Worm (Caenorhabditis elegans) whole organism, L1 larva: Measurements from ENCODE around the gene Y41D4B.4.

ENCODE experiments used
- C04F5.9 ChIP-seq: sonication (generic microtip); optimal IDR thresholded peaks from 2 replicates; lab custom pipeline; 2016; ENCODE audit warnings: missing genetic modification characterization, missing compliant biosample characterization
- C16A3.4 ChIP-seq: fragments of 150-350 bp; optimal IDR thresholded peaks from 2 replicates; lab custom pipeline; 2014; ENCODE audit warnings: missing biosample characterization, missing genetic modification characterization
- C34B4.2 ChIP-seq: sonication (generic microtip); optimal IDR thresholded peaks from 2 replicates; lab custom pipeline; 2017; ENCODE audit warnings: mild to moderate bottlenecking, missing genetic modification characterization, missing compliant biosample characterization
- F16B12.6 ChIP-seq: fragments of 150-350 bp; optimal IDR thresholded peaks from 2 replicates; lab custom pipeline; 2014; ENCODE audit warnings: missing biosample characterization, missing genetic modification characterization
- aly-2 ChIP-seq: fragments of 150-350 bp; optimal IDR thresholded peaks from 2 replicates; lab custom pipeline; 2014; ENCODE audit warnings: missing biosample characterization, missing genetic modification characterization
- blmp-1 ChIP-seq: fragments of 150-350 bp; optimal IDR thresholded peaks from 2 replicates; lab custom pipeline; 2014; ENCODE audit warnings: missing biosample characterization, missing genetic modification characterization
- ces-1 ChIP-seq: fragments of 150-350 bp; optimal IDR thresholded peaks from 2 replicates; lab custom pipeline; 2014; ENCODE audit warnings: missing biosample characterization, missing genetic modification reagents, missing genetic modification characterization
- dpl-1 ChIP-seq, 3 experiments: fragments of 150-350 bp in 2 of 3; sonication (generic microtip) in 1 of 3; optimal IDR thresholded peaks; 2 replicates each; lab custom pipeline; 2014 to 2017; ENCODE audit warnings: missing biosample characterization in 3 of 3, missing genetic modification characterization in 3 of 3, missing genetic modification reagents in 3 of 3
- egl-27 ChIP-seq, 2 experiments: fragments of 150-350 bp in 1 of 2; sonication (generic microtip); optimal IDR thresholded peaks; 3 replicates each; lab custom pipeline; 2017 to 2018; ENCODE audit warnings: missing biosample characterization in 2 of 2, missing genetic modification characterization in 2 of 2, missing genetic modification reagents in 2 of 2
- fkh-10 ChIP-seq: sonication (generic microtip); optimal IDR thresholded peaks from 2 replicates; lab custom pipeline; 2017; ENCODE audit warnings: missing biosample characterization, missing genetic modification reagents, missing genetic modification characterization
- fkh-4 ChIP-seq: sonication (generic microtip); optimal IDR thresholded peaks from 2 replicates; lab custom pipeline; 2016; ENCODE audit warnings: missing compliant biosample characterization, missing genetic modification characterization, borderline replicate concordance
- fos-1 ChIP-seq: fragments of 150-350 bp; optimal IDR thresholded peaks from 2 replicates; lab custom pipeline; 2014; ENCODE audit warnings: missing biosample characterization, missing genetic modification characterization
- hlh-4 ChIP-seq: sonication (generic microtip); optimal IDR thresholded peaks from 2 replicates; lab custom pipeline; 2016; ENCODE audit warnings: mild to moderate bottlenecking, missing genetic modification characterization, missing compliant biosample characterization
- irx-1 ChIP-seq: sonication (generic microtip); optimal IDR thresholded peaks from 2 replicates; lab custom pipeline; 2016; ENCODE audit warnings: missing genetic modification characterization, missing compliant biosample characterization
- isw-1 ChIP-seq: fragments of 200-800 bp; sonication (Bioruptor generic); IDR thresholded peaks from 2 replicates; pipeline ENCODE4 v1.3.6; 2022; ENCODE audit warnings: missing genetic modification characterization, missing compliant biosample characterization
- lin-14 ChIP-seq: fragments of 200-800 bp; sonication (Bioruptor generic); optimal IDR thresholded peaks from 2 replicates; lab custom pipeline; 2018; ENCODE audit warnings: mild to moderate bottlenecking, missing genetic modification characterization, moderate library complexity, missing compliant biosample characterization
- lsy-2 ChIP-seq, 2 experiments: fragments of 150-350 bp; optimal IDR thresholded peaks; 2 replicates each; lab custom pipeline; 2014; ENCODE audit warnings: missing biosample characterization in 2 of 2, missing genetic modification characterization in 2 of 2
- mab-9 ChIP-seq: fragments of 200-800 bp; sonication (Bioruptor generic); IDR thresholded peaks from 2 replicates; pipeline ENCODE4 v1.3.6; 2022; ENCODE audit warnings: missing genetic modification reagents, missing genetic modification characterization, missing compliant biosample characterization
- mdl-1 ChIP-seq, 2 experiments: fragments of 150-350 bp; optimal IDR thresholded peaks; 2 replicates each; lab custom pipeline; 2014 to 2017; ENCODE audit warnings: missing biosample characterization in 2 of 2, missing genetic modification characterization in 2 of 2, inconsistent platforms in 1 of 2
- mef-2 ChIP-seq: fragments of 150-350 bp; optimal IDR thresholded peaks from 2 replicates; lab custom pipeline; 2014; ENCODE audit warnings: missing biosample characterization, missing genetic modification characterization
- mep-1 ChIP-seq: fragments of 150-350 bp; optimal IDR thresholded peaks from 2 replicates; lab custom pipeline; 2014; ENCODE audit warnings: missing biosample characterization, missing genetic modification characterization
- nhr-11 ChIP-seq: fragments of 150-350 bp; optimal IDR thresholded peaks from 2 replicates; lab custom pipeline; 2014; ENCODE audit warnings: missing biosample characterization, missing genetic modification characterization
- nhr-12 ChIP-seq: sonication (generic microtip); optimal IDR thresholded peaks from 2 replicates; lab custom pipeline; 2017; ENCODE audit warnings: missing biosample characterization, missing genetic modification characterization
- nhr-20 ChIP-seq: sonication (generic microtip); optimal IDR thresholded peaks from 2 replicates; lab custom pipeline; 2016; ENCODE audit warnings: mild to moderate bottlenecking, missing genetic modification characterization, missing compliant biosample characterization
- nhr-28 ChIP-seq: fragments of 150-350 bp; optimal IDR thresholded peaks from 2 replicates; lab custom pipeline; 2014; ENCODE audit warnings: missing biosample characterization, missing genetic modification characterization
- nhr-47 ChIP-seq: sonication (generic microtip); optimal IDR thresholded peaks from 2 replicates; lab custom pipeline; 2016; ENCODE audit warnings: mild to moderate bottlenecking, missing genetic modification characterization, moderate library complexity, missing compliant biosample characterization
- nhr-76 ChIP-seq: sonication (generic microtip); optimal IDR thresholded peaks from 2 replicates; lab custom pipeline; 2017; ENCODE audit warnings: missing biosample characterization, missing genetic modification characterization
- nhr-84 ChIP-seq: sonication (generic microtip); optimal IDR thresholded peaks from 2 replicates; lab custom pipeline; 2017; ENCODE audit warnings: missing biosample characterization, missing genetic modification characterization
- nhr-90 ChIP-seq: sonication (generic microtip); optimal IDR thresholded peaks from 2 replicates; lab custom pipeline; 2016; ENCODE audit warnings: mild to moderate bottlenecking, missing genetic modification characterization, missing compliant biosample characterization; ENCODE audit not compliant: poor library complexity
- pax-3 ChIP-seq: fragments of 200-800 bp; sonication (Bioruptor generic); optimal IDR thresholded peaks from 2 replicates; lab custom pipeline; 2018; ENCODE audit warnings: mild to moderate bottlenecking, missing genetic modification characterization, moderate library complexity, missing compliant biosample characterization
- rnt-1 ChIP-seq: sonication (generic microtip); optimal IDR thresholded peaks from 2 replicates; lab custom pipeline; 2016; ENCODE audit warnings: mild to moderate bottlenecking, missing genetic modification characterization, moderate library complexity, missing compliant biosample characterization
- skn-1 ChIP-seq: fragments of 150-350 bp; optimal IDR thresholded peaks from 2 replicates; lab custom pipeline; 2014; ENCODE audit warnings: missing biosample characterization, missing genetic modification characterization
- sptf-1 ChIP-seq: fragments of 150-350 bp; optimal IDR thresholded peaks from 2 replicates; lab custom pipeline; 2014; ENCODE audit warnings: missing biosample characterization, missing genetic modification characterization
- unc-30 ChIP-seq: sonication (generic microtip); optimal IDR thresholded peaks from 2 replicates; lab custom pipeline; 2017; ENCODE audit warnings: missing biosample characterization, missing genetic modification characterization
- unc-86 ChIP-seq: sonication (generic microtip); optimal IDR thresholded peaks from 2 replicates; lab custom pipeline; 2016; ENCODE audit warnings: missing genetic modification characterization, missing compliant biosample characterization
- unc-98 ChIP-seq: fragments of 200-800 bp; sonication (Bioruptor generic); IDR thresholded peaks from 2 replicates; pipeline ENCODE4 v1.3.6; 2022; ENCODE audit warnings: missing genetic modification characterization, missing compliant biosample characterization
- vab-15 ChIP-seq: sonication (generic microtip); optimal IDR thresholded peaks from 2 replicates; lab custom pipeline; 2017; ENCODE audit warnings: missing genotype, mild to moderate bottlenecking, missing genetic modification characterization, missing compliant biosample characterization
- xbp-1 ChIP-seq: sonication (generic microtip); optimal IDR thresholded peaks from 2 replicates; lab custom pipeline; 2016; ENCODE audit warnings: missing genetic modification characterization, missing compliant biosample characterization
- ztf-4 ChIP-seq: fragments of 150-350 bp; optimal IDR thresholded peaks from 2 replicates; lab custom pipeline; 2014; ENCODE audit warnings: missing biosample characterization, missing genetic modification characterization

Y41D4B.4 gene

DNA sequence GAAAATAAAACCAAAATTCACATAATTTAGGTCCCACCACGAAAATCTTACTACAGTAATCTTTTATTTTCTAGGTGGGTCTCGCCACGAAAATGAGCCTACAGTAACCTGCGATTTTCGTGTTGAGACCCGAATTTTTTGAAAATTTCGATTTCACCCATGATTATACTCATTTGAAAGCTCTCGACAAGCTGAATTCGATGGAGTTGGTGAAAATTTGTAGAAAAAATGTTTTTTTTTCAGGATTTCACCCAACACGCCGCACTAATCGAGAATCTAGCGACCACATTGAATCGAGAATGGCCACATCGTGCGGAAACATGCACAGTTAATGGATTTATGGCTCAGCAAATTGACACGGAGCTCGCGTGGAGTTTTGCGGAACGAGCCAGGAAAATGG, 3.0 kb downstream of the Y41D4B.4 start:
- no peak for TF ChIP-seq irx-1 (tag; lab: Kevin White, UChicago)
- TF ChIP-seq lin-14 (GFP tag; lab: Kevin White, UChicago): no peak
- no peak for TF ChIP-seq mdl-1 (tag; optimal IDR thresholded peaks at IDR 0.05; lab: Kevin White, UChicago)
- TF ChIP-seq mab-9 (GFP tag; lab: Robert Waterston, UW): no peak
- no peak for TF ChIP-seq nhr-28 (tag; lab: Kevin White, UChicago)
- no peak for TF ChIP-seq sptf-1 (tag; lab: Kevin White, UChicago)
- TF ChIP-seq skn-1 (tag; lab: Kevin White, UChicago): no peak
- TF ChIP-seq blmp-1 (tag; lab: Kevin White, UChicago): no peak
- TF ChIP-seq nhr-76 (tag; lab: Kevin White, UChicago): no peak
- TF ChIP-seq unc-98: no peak
- TF ChIP-seq isw-1 (GFP tag; lab: Robert Waterston, UW): no peak
- no peak for TF ChIP-seq C34B4.2
- no peak for TF ChIP-seq aly-2 (tag; lab: Kevin White, UChicago)
- TF ChIP-seq ztf-4 (tag; lab: Kevin White, UChicago): no peak
- TF ChIP-seq nhr-20 (tag; lab: Kevin White, UChicago): no peak
- no peak for TF ChIP-seq lsy-2 (tag; optimal IDR thresholded peaks at IDR 0.05; lab: Kevin White, UChicago)
- TF ChIP-seq nhr-12: no peak
- TF ChIP-seq rnt-1 (tag; lab: Kevin White, UChicago): no peak
- TF ChIP-seq, all 84 proteins: peak for 0

ce11 chrIV:1672398-1672797, 12.5 kb downstream of the Y41D4B.4 start, which contains the start of gene Y41D4B.1:
TSS of gene Y41D4B.1 (plus strand) at chrIV:1672698.
- TF ChIP-seq mep-1 (no peak), mef-2 (tag; lab: Kevin White, UChicago) (no peak), dpl-1 (GFP tag; optimal IDR thresholded peaks at IDR 0.05; lab: Kevin White, UChicago) (no peak), fkh-4 (tag; lab: Kevin White, UChicago) (no peak), irx-1 (tag; lab: Kevin White, UChicago) (no peak), lin-14 (GFP tag; lab: Kevin White, UChicago) (no peak), unc-30 (tag; lab: Kevin White, UChicago) (no peak), xbp-1 (tag; lab: Kevin White, UChicago) (no peak)

- TF ChIP-seq nhr-90 (tag; lab: Kevin White, UChicago) (no peak), egl-27 (tag; optimal IDR thresholded peaks at IDR 0.05; lab: Kevin White, UChicago) (no peak), fkh-10 (GFP tag; lab: Kevin White, UChicago) (no peak), C34B4.2 (no peak), pax-3 (no peak), fos-1 (tag; lab: Kevin White, UChicago) (no peak), nhr-47 (tag; lab: Kevin White, UChicago) (no peak), ces-1 (GFP tag; lab: Kevin White, UChicago) (no peak), dpl-1 (GFP tag; optimal IDR thresholded peaks at IDR 0.05; lab: Kevin White, UChicago) (no peak), nhr-11 (tag; lab: Kevin White, UChicago) (no peak), hlh-4 (tag; lab: Kevin White, UChicago) (no peak), F16B12.6 (no peak), unc-86 (tag; lab: Kevin White, UChicago) (no peak), nhr-84 (tag; lab: Kevin White, UChicago) (no peak), aly-2 (tag; lab: Kevin White, UChicago) (no peak), isw-1 (GFP tag; lab: Robert Waterston, UW) (no peak), nhr-28 (tag; lab: Kevin White, UChicago) (no peak), vab-15 (tag; lab: Kevin White, UChicago) (no peak), C04F5.9 (tag; lab: Kevin White, UChicago) (no peak), C16A3.4 (tag; lab: Kevin White, UChicago) (no peak)
Measured at ce11 chrIV:1676926-1677325, 17.0 kb downstream of the Y41D4B.4 start.
